Worm (Caenorhabditis elegans) whole organism, L4/young adult: Measurements from ENCODE around the gene str-165.

ENCODE experiments used
- W03F9.2 ChIP-seq: fragments of 150-350 bp; optimal IDR thresholded peaks from 2 replicates; lab custom pipeline; 2014; ENCODE audit warnings: missing biosample characterization, missing genetic modification characterization
- dao-5 ChIP-seq: sonication (generic microtip); optimal IDR thresholded peaks from 2 replicates; lab custom pipeline; 2016; ENCODE audit warnings: missing genotype, missing genetic modification characterization, moderate library complexity, missing compliant biosample characterization
- him-1 ChIP-seq: sonication (generic microtip); optimal IDR thresholded peaks from 2 replicates; lab custom pipeline; 2016; ENCODE audit warnings: missing genotype, missing genetic modification reagents, missing genetic modification characterization, missing compliant biosample characterization

DNA sequence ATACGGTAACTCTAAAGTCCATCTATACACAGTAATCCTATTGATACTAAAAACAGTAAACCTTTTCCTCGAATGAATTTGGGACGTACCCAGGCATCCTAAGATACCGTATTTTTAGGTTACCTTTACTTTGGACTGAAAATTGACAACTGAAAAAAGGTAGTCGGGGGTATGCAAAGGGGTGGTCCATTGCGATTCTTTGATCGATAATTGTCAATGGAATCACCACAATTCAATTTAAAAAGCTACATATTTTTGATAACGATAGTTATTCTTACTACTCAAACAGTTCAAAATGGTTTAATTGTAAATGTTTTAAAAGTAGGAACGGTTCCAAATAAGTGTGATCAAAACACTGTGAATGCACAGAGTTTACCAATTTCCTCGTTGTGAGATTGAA, 3.0 kb downstream of the str-165 start, which contains the start of gene srx-129:
- TF ChIP-seq dao-5 (no peak), him-1 (tag; lab: Kevin White, UChicago) (no peak), W03F9.2 (tag; lab: Kevin White, UChicago) (no peak)
